Worm (Caenorhabditis elegans) whole organism, young adult: ENCODE results near the gene ceh-63.

Experiments
- B0019.2 ChIP-seq: fragments of 200-800 bp; sonication (Bioruptor generic); conservative IDR thresholded peaks from 2 replicates; pipeline ENCODE4 v1.3.6; 2022; ENCODE audit warnings: missing genetic modification reagents, missing genetic modification characterization, missing compliant biosample characterization
- B0035.1 ChIP-seq: sonication (generic microtip); optimal IDR thresholded peaks from 2 replicates; lab custom pipeline; 2016; ENCODE audit warnings: missing genetic modification characterization, mild to moderate bottlenecking, missing compliant biosample characterization, missing genotype, missing genetic modification reagents
- B0261.1 ChIP-seq: sonication (generic microtip); optimal IDR thresholded peaks from 2 replicates; lab custom pipeline; 2016; ENCODE audit warnings: mild to moderate bottlenecking, missing genetic modification characterization, moderate library complexity, missing compliant biosample characterization
- F23B12.7 ChIP-seq: sonication (generic microtip); optimal IDR thresholded peaks from 2 replicates; lab custom pipeline; 2017; ENCODE audit warnings: missing genetic modification characterization, mild to moderate bottlenecking, missing compliant biosample characterization, antibody characterized with exemption, moderate library complexity; ENCODE audit not compliant: insufficient read depth
- F33H1.4 ChIP-seq: fragments of 200-800 bp; sonication (Bioruptor generic); IDR thresholded peaks from 2 replicates; pipeline ENCODE4 v1.3.6; 2022; ENCODE audit warnings: missing genetic modification reagents, missing genetic modification characterization, missing compliant biosample characterization
- F39B2.1 ChIP-seq: fragments of 200-800 bp; sonication (Bioruptor generic); IDR thresholded peaks from 2 replicates; pipeline ENCODE4 v1.3.6; 2022; ENCODE audit warnings: missing genetic modification reagents, missing genetic modification characterization, missing compliant biosample characterization
- F52B5.7 ChIP-seq: sonication (generic microtip); optimal IDR thresholded peaks from 2 replicates; lab custom pipeline; 2016; ENCODE audit warnings: mild to moderate bottlenecking, missing genetic modification characterization, missing compliant biosample characterization
- F57A8.1 ChIP-seq: fragments of 200-800 bp; sonication (Bioruptor generic); optimal IDR thresholded peaks from 2 replicates; lab custom pipeline; 2018; ENCODE audit warnings: mild to moderate bottlenecking, missing genetic modification characterization, moderate library complexity, missing compliant biosample characterization
- K12H6.12 ChIP-seq: fragments of 200-800 bp; sonication (Bioruptor generic); optimal IDR thresholded peaks from 2 replicates; lab custom pipeline; 2018; ENCODE audit warnings: mild to moderate bottlenecking, missing genetic modification characterization, missing compliant biosample characterization
- T26A5.8 ChIP-seq: sonication (generic microtip); optimal IDR thresholded peaks from 2 replicates; lab custom pipeline; 2016; ENCODE audit warnings: missing genetic modification characterization, missing compliant biosample characterization
- Y67H2A.10 ChIP-seq: fragments of 200-800 bp; sonication (Bioruptor generic); conservative IDR thresholded peaks from 2 replicates; pipeline ENCODE4 v1.3.6; 2022; ENCODE audit warnings: missing genetic modification reagents, missing genetic modification characterization, missing compliant biosample characterization
- Y79H2A.3 ChIP-seq: fragments of 200-800 bp; sonication (Bioruptor generic); conservative IDR thresholded peaks from 2 replicates; pipeline ENCODE4 v1.3.6; 2022; ENCODE audit warnings: missing genetic modification reagents, missing genetic modification characterization, missing compliant biosample characterization
- ZK185.1 ChIP-seq: sonication (generic microtip); optimal IDR thresholded peaks from 2 replicates; lab custom pipeline; 2016; ENCODE audit warnings: mild to moderate bottlenecking, missing genetic modification characterization, missing compliant biosample characterization; ENCODE audit not compliant: poor library complexity, severe bottlenecking
- attf-6 ChIP-seq: fragments of 200-800 bp; sonication (Bioruptor generic); IDR thresholded peaks from 2 replicates; pipeline ENCODE4 v1.3.6; 2022; ENCODE audit warnings: missing genetic modification reagents, missing genetic modification characterization, missing compliant biosample characterization
- bed-1 ChIP-seq: fragments of 200-800 bp; sonication (Bioruptor generic); IDR thresholded peaks from 2 replicates; pipeline ENCODE4 v1.3.6; 2022; ENCODE audit warnings: missing genetic modification reagents, missing genetic modification characterization, missing compliant biosample characterization
- ceh-40 ChIP-seq: fragments of 200-800 bp; sonication (Bioruptor generic); IDR thresholded peaks from 2 replicates; pipeline ENCODE4 v1.3.6; 2022; ENCODE audit warnings: missing genetic modification characterization, missing compliant biosample characterization
- ceh-58 ChIP-seq: fragments of 200-800 bp; sonication (Bioruptor generic); IDR thresholded peaks from 2 replicates; pipeline ENCODE4 v1.3.6; 2022; ENCODE audit warnings: missing genetic modification characterization, missing compliant biosample characterization
- ceh-79 ChIP-seq: sonication (generic microtip); optimal IDR thresholded peaks from 2 replicates; lab custom pipeline; 2017; ENCODE audit warnings: mild to moderate bottlenecking, missing genetic modification characterization, missing compliant biosample characterization
- die-1 ChIP-seq: sonication (generic microtip); optimal IDR thresholded peaks from 2 replicates; lab custom pipeline; 2016; ENCODE audit warnings: missing genotype, mild to moderate bottlenecking, missing genetic modification characterization, missing compliant biosample characterization
- dox-1 ChIP-seq: fragments of 200-800 bp; sonication (Bioruptor generic); IDR thresholded peaks from 2 replicates; pipeline ENCODE4 v1.3.6; 2022; ENCODE audit warnings: missing genetic modification reagents, missing genetic modification characterization, missing compliant biosample characterization
- dpl-1 ChIP-seq: fragments of 150-350 bp; optimal IDR thresholded peaks from 2 replicates; lab custom pipeline; 2014; ENCODE audit warnings: missing biosample characterization, missing genetic modification reagents, missing genetic modification characterization
- egl-18 ChIP-seq: fragments of 200-800 bp; sonication (Bioruptor generic); IDR thresholded peaks from 2 replicates; pipeline ENCODE4 v1.3.6; 2022; ENCODE audit warnings: missing genetic modification reagents, missing genetic modification characterization, missing compliant biosample characterization
- egl-44 ChIP-seq: fragments of 200-800 bp; sonication (Bioruptor generic); IDR thresholded peaks from 2 replicates; pipeline ENCODE4 v1.3.6; 2022; ENCODE audit warnings: missing genetic modification reagents, missing genetic modification characterization, missing compliant biosample characterization
- hmg-1.2 ChIP-seq: fragments of 200-800 bp; sonication (Bioruptor generic); IDR thresholded peaks from 2 replicates; pipeline ENCODE4 v1.3.6; 2022; ENCODE audit warnings: missing genetic modification reagents, missing genetic modification characterization, missing compliant biosample characterization
- hrde-1 ChIP-seq: sonication (generic microtip); optimal IDR thresholded peaks from 2 replicates; lab custom pipeline; 2016; ENCODE audit warnings: missing genetic modification characterization, mild to moderate bottlenecking, missing compliant biosample characterization, moderate library complexity, missing genotype, missing genetic modification reagents, borderline replicate concordance
- hsf-1 ChIP-seq: fragments of 200-800 bp; sonication (Bioruptor generic); IDR thresholded peaks from 2 replicates; pipeline ENCODE4 v1.3.6; 2022; ENCODE audit warnings: missing genetic modification reagents, missing genetic modification characterization, missing compliant biosample characterization
- lir-1 ChIP-seq: fragments of 200-800 bp; sonication (Bioruptor generic); conservative IDR thresholded peaks from 2 replicates; pipeline ENCODE4 v1.3.6; 2022; ENCODE audit warnings: missing genetic modification reagents, missing genetic modification characterization, missing compliant biosample characterization
- lsy-27 ChIP-seq: sonication (generic microtip); optimal IDR thresholded peaks from 2 replicates; lab custom pipeline; 2017; ENCODE audit warnings: missing genetic modification characterization, mild to moderate bottlenecking, missing compliant biosample characterization, antibody characterized with exemption, missing genotype, borderline replicate concordance; ENCODE audit not compliant: insufficient read depth
- madf-10 ChIP-seq: sonication (generic microtip); optimal IDR thresholded peaks from 2 replicates; lab custom pipeline; 2016; ENCODE audit warnings: mild to moderate bottlenecking, missing genetic modification characterization, missing compliant biosample characterization
- mcd-1 ChIP-seq: fragments of 200-800 bp; sonication (Bioruptor generic); IDR thresholded peaks from 2 replicates; pipeline ENCODE4 v1.3.6; 2022; ENCODE audit warnings: missing genetic modification reagents, missing genetic modification characterization, missing compliant biosample characterization
- nfya-2 ChIP-seq: fragments of 200-800 bp; sonication (Bioruptor generic); IDR thresholded peaks from 2 replicates; pipeline ENCODE4 v1.3.6; 2022; ENCODE audit warnings: missing genetic modification reagents, missing genetic modification characterization, missing compliant biosample characterization
- nfyb-1 ChIP-seq: fragments of 200-800 bp; sonication (Bioruptor generic); IDR thresholded peaks from 2 replicates; pipeline ENCODE4 v1.3.6; 2022; ENCODE audit warnings: missing genetic modification reagents, missing genetic modification characterization, missing compliant biosample characterization
- nhr-90 ChIP-seq: sonication (generic microtip); optimal IDR thresholded peaks from 2 replicates; lab custom pipeline; 2016; ENCODE audit warnings: missing genotype, mild to moderate bottlenecking, missing genetic modification characterization, missing compliant biosample characterization
- pbrm-1 ChIP-seq: fragments of 200-800 bp; sonication (Bioruptor generic); IDR thresholded peaks from 2 replicates; pipeline ENCODE4 v1.3.6; 2022; ENCODE audit warnings: missing genetic modification reagents, missing genetic modification characterization, missing compliant biosample characterization
- snpc-1.1 ChIP-seq: sonication (generic microtip); optimal IDR thresholded peaks from 2 replicates; lab custom pipeline; 2017; ENCODE audit warnings: missing genetic modification characterization, mild to moderate bottlenecking, missing compliant biosample characterization, antibody characterized with exemption, moderate library complexity, missing genotype, missing genetic modification reagents; ENCODE audit not compliant: insufficient read depth
- unc-62 ChIP-seq: fragments of 150-350 bp; optimal IDR thresholded peaks from 2 replicates; lab custom pipeline; 2014; ENCODE audit warnings: missing biosample characterization, missing genetic modification reagents, missing genetic modification characterization
- zfh-2 ChIP-seq: fragments of 200-800 bp; sonication (Bioruptor generic); conservative IDR thresholded peaks from 2 replicates; pipeline ENCODE4 v1.3.6; 2022; ENCODE audit warnings: missing genetic modification reagents, missing genetic modification characterization, missing compliant biosample characterization
- ztf-22 ChIP-seq: fragments of 200-800 bp; sonication (Bioruptor generic); optimal IDR thresholded peaks from 2 replicates; lab custom pipeline; 2018; ENCODE audit warnings: mild to moderate bottlenecking, missing genetic modification characterization, moderate library complexity, missing compliant biosample characterization
- ztf-25 ChIP-seq: fragments of 200-800 bp; sonication (Bioruptor generic); IDR thresholded peaks from 2 replicates; pipeline ENCODE4 v1.3.6; 2022; ENCODE audit warnings: missing genetic modification reagents, missing genetic modification characterization, missing compliant biosample characterization
- ztf-28 ChIP-seq: fragments of 200-800 bp; sonication (Bioruptor generic); IDR thresholded peaks from 2 replicates; pipeline ENCODE4 v1.3.6; 2022; ENCODE audit warnings: missing genetic modification reagents, missing genetic modification characterization, missing compliant biosample characterization

Gene ceh-63

ce11 chrX:3631550-3631949, 42.3 kb downstream of the ceh-63 start (continued):
- 0 out of 2 replicates have a peak, but pooled peaks have one; percentile 26 for TF ChIP-seq ztf-28 (GFP tag; lab: Robert Waterston, UW)
- TF ChIP-seq bed-1 (GFP tag; lab: Robert Waterston, UW): 0 out of 2 replicates have a peak, but pooled peaks have one; percentile 52
- TF ChIP-seq nfya-2 (GFP tag; lab: Robert Waterston, UW): 0 out of 2 replicates have a peak, but pooled peaks have one; percentile 13
- TF ChIP-seq ztf-25: peak; percentile 63; the same call in 1 of the 2 replicates
- TF ChIP-seq ceh-79 (tag; lab: Kevin White, UChicago): no peak
- TF ChIP-seq K12H6.12 (tag; lab: Kevin White, UChicago): no peak
- no peak for TF ChIP-seq Y79H2A.3 (GFP tag; lab: Robert Waterston, UW)
- no peak for TF ChIP-seq die-1 (tag; lab: Kevin White, UChicago)
- peak; percentile 72 for TF ChIP-seq unc-62 (GFP tag; lab: Kevin White, UChicago)
- no peak for TF ChIP-seq T26A5.8
- no peak for TF ChIP-seq hrde-1
- no peak for TF ChIP-seq Y67H2A.10
- peak; percentile 51; the same call in 1 of the 2 replicates for TF ChIP-seq nfyb-1 (GFP tag; lab: Robert Waterston, UW)
- no peak for TF ChIP-seq F23B12.7 (tag; lab: Kevin White, UChicago)
- no peak for TF ChIP-seq attf-6 (GFP tag; lab: Robert Waterston, UW)
- TF ChIP-seq pbrm-1: peak; percentile 45
- no peak for TF ChIP-seq zfh-2 (GFP tag; lab: Robert Waterston, UW)
- TF ChIP-seq egl-18: 0 out of 2 replicates have a peak, but pooled peaks have one; percentile 15
- TF ChIP-seq ceh-58 (GFP tag; lab: Robert Waterston, UW): 0 out of 2 replicates have a peak, but pooled peaks have one; percentile 84
- no peak for TF ChIP-seq ZK185.1
- peak; percentile 77; the same call in 1 of the 2 replicates for TF ChIP-seq egl-44
- TF ChIP-seq F33H1.4 (GFP tag; lab: Robert Waterston, UW): 0 out of 2 replicates have a peak, but pooled peaks have one; percentile 6
- TF ChIP-seq F52B5.7 (tag; lab: Kevin White, UChicago): no peak
- TF ChIP-seq dox-1: peak; percentile 59; the same call in 1 of the 2 replicates
- TF ChIP-seq B0019.2: peak; percentile 50; the same call in 1 of the 2 replicates

ce11 chrX:3630090-3630489, 43.8 kb downstream of the ceh-63 start:
- TF ChIP-seq die-1 (tag; lab: Kevin White, UChicago) (no peak), hmg-1.2 (GFP tag; lab: Robert Waterston, UW) (no peak), Y79H2A.3 (GFP tag; lab: Robert Waterston, UW) (no peak), madf-10 (tag; lab: Kevin White, UChicago) (no peak), K12H6.12 (tag; lab: Kevin White, UChicago) (no peak), ceh-40 (no peak), snpc-1.1 (no peak), B0035.1 (no peak), B0261.1 (tag; lab: Kevin White, UChicago) (no peak), lir-1 (GFP tag; lab: Robert Waterston, UW) (no peak), F57A8.1 (GFP tag; lab: Kevin White, UChicago) (no peak), dpl-1 (GFP tag; lab: Kevin White, UChicago) (no peak), mcd-1 (GFP tag; lab: Robert Waterston, UW) (no peak), ztf-22 (GFP tag; lab: Kevin White, UChicago) (no peak), ztf-25 (no peak), F39B2.1 (no peak), attf-6 (GFP tag; lab: Robert Waterston, UW) (no peak), lsy-27 (no peak), hsf-1 (GFP tag; lab: Robert Waterston, UW) (no peak), nhr-90 (tag; lab: Kevin White, UChicago) (no peak)
